Fruit fly (Drosophila melanogaster) whole organism, prepupa: ENCODE data around the gene CG33923.

Source experiments
- CG10631 ChIP-seq: fragments of 200-800 bp; sonication (Bioruptor generic); optimal IDR thresholded peaks from 2 replicates; lab custom pipeline; 2016; ENCODE audit warnings: missing biosample characterization, missing genetic modification characterization
- CG10669 ChIP-seq: fragments of 200-800 bp; sonication (Bioruptor generic); optimal IDR thresholded peaks from 3 replicates; lab custom pipeline; 2018; ENCODE audit warnings: missing biosample characterization, mild to moderate bottlenecking, missing genetic modification characterization, moderate library complexity
- CG11902 ChIP-seq: fragments of 200-800 bp; sonication (Bioruptor generic); optimal IDR thresholded peaks from 3 replicates; lab custom pipeline; 2016; ENCODE audit warnings: missing biosample characterization, missing genetic modification characterization
- CG16779 ChIP-seq: fragments of 200-800 bp; sonication (Bioruptor generic); optimal IDR thresholded peaks from 3 replicates; lab custom pipeline; 2017; ENCODE audit warnings: missing biosample characterization, mild to moderate bottlenecking, missing genetic modification characterization
- CG3032 ChIP-seq: fragments of 200-800 bp; optimal IDR thresholded peaks from 2 replicates; lab custom pipeline; 2019; ENCODE audit warnings: missing biosample characterization, mild to moderate bottlenecking, missing genetic modification characterization, moderate library complexity
- CG31627 ChIP-seq: fragments of 200-800 bp; sonication (Bioruptor generic); optimal IDR thresholded peaks from 3 replicates; lab custom pipeline; 2016; ENCODE audit warnings: missing biosample characterization, missing genetic modification characterization
- CG34406 ChIP-seq: fragments of 200-800 bp; sonication (Bioruptor generic); optimal IDR thresholded peaks from 3 replicates; lab custom pipeline; 2016; ENCODE audit warnings: missing biosample characterization, missing genetic modification characterization
- CG4318 ChIP-seq: fragments of 200-800 bp; sonication (Bioruptor generic); optimal IDR thresholded peaks from 3 replicates; lab custom pipeline; 2017; ENCODE audit warnings: missing biosample characterization, mild to moderate bottlenecking, missing genetic modification characterization
- CG6163 ChIP-seq: fragments of 200-800 bp; sonication (Bioruptor generic); IDR thresholded peaks from 3 replicates; pipeline ENCODE4 v1.3.6; 2022; ENCODE audit warnings: missing biosample characterization, missing genetic modification characterization
- CG6276 ChIP-seq: fragments of 200-800 bp; sonication (Bioruptor generic); optimal IDR thresholded peaks from 2 replicates; lab custom pipeline; 2017; ENCODE audit warnings: missing biosample characterization, mild to moderate bottlenecking, missing genetic modification characterization
- CG6792 ChIP-seq: fragments of 200-800 bp; sonication (Bioruptor generic); optimal IDR thresholded peaks from 3 replicates; lab custom pipeline; 2016; ENCODE audit warnings: missing biosample characterization, missing genetic modification characterization
- CG6808 ChIP-seq: fragments of 200-800 bp; sonication (Bioruptor generic); optimal IDR thresholded peaks from 3 replicates; lab custom pipeline; 2017; ENCODE audit warnings: missing biosample characterization, missing genetic modification characterization, mild to moderate bottlenecking, moderate library complexity, missing genetic modification reagents
- CG7368 ChIP-seq: fragments of 200-800 bp; sonication (Bioruptor generic); optimal IDR thresholded peaks from 3 replicates; lab custom pipeline; 2016; ENCODE audit warnings: missing biosample characterization, missing genetic modification characterization
- CG8319 ChIP-seq: fragments of 200-800 bp; sonication (Bioruptor generic); optimal IDR thresholded peaks from 3 replicates; lab custom pipeline; 2016; ENCODE audit warnings: missing biosample characterization, missing genetic modification characterization
- CG8632 ChIP-seq: fragments of 200-800 bp; sonication (Bioruptor generic); optimal IDR thresholded peaks from 3 replicates; lab custom pipeline; 2016; ENCODE audit warnings: missing biosample characterization, missing genetic modification characterization
- CG9139 ChIP-seq: fragments of 200-800 bp; sonication (Bioruptor generic); optimal IDR thresholded peaks from 3 replicates; lab custom pipeline; 2017; ENCODE audit warnings: missing biosample characterization, mild to moderate bottlenecking, missing genetic modification characterization
- Eip78C ChIP-seq: fragments of 200-800 bp; sonication (Bioruptor generic); peaks from one replicate; lab custom pipeline; 2016; ENCODE audit warnings: missing biosample characterization, missing genetic modification characterization
- Eip93F ChIP-seq: fragments of 200-800 bp; sonication (Bioruptor generic); optimal IDR thresholded peaks from 2 replicates; lab custom pipeline; 2016; ENCODE audit warnings: missing biosample characterization, mild to moderate bottlenecking, missing genetic modification characterization
- Gug ChIP-seq: fragments of 200-800 bp; sonication (Bioruptor generic); IDR thresholded peaks from 2 replicates; pipeline ENCODE4 v1.3.6; 2022; ENCODE audit warnings: missing biosample characterization, missing genetic modification characterization
- Hr38 ChIP-seq: sonication (Bioruptor generic); optimal IDR thresholded peaks from 2 replicates; lab custom pipeline; 2016; ENCODE audit warnings: missing biosample characterization, missing genetic modification characterization
- Hr39 ChIP-seq: fragments of 200-800 bp; sonication (Bioruptor generic); optimal IDR thresholded peaks from 2 replicates; lab custom pipeline; 2016; ENCODE audit warnings: missing biosample characterization, missing genetic modification characterization
- Hr4 ChIP-seq: fragments of 200-800 bp; sonication (Bioruptor generic); optimal IDR thresholded peaks from 3 replicates; lab custom pipeline; 2016; ENCODE audit warnings: missing biosample characterization, missing genetic modification characterization
- Met ChIP-seq: fragments of 200-800 bp; sonication (Bioruptor generic); optimal IDR thresholded peaks from 3 replicates; lab custom pipeline; 2016; ENCODE audit warnings: missing biosample characterization, missing genetic modification characterization
- OdsH ChIP-seq: fragments of 200-800 bp; sonication (Bioruptor generic); optimal IDR thresholded peaks from 3 replicates; lab custom pipeline; 2016; ENCODE audit warnings: missing biosample characterization, missing genetic modification characterization
- Sox102F ChIP-seq: fragments of 200-800 bp; sonication (Bioruptor generic); optimal IDR thresholded peaks from 2 replicates; lab custom pipeline; 2016; ENCODE audit warnings: missing biosample characterization, mild to moderate bottlenecking, missing genetic modification characterization
- Sox15 ChIP-seq: fragments of 200-800 bp; sonication (Bioruptor generic); optimal IDR thresholded peaks from 3 replicates; lab custom pipeline; 2016; ENCODE audit warnings: missing biosample characterization, missing genetic modification characterization
- achi ChIP-seq: fragments of 200-800 bp; sonication (Bioruptor generic); optimal IDR thresholded peaks from 3 replicates; lab custom pipeline; 2016; ENCODE audit warnings: missing biosample characterization, missing genetic modification characterization
- acj6 ChIP-seq: fragments of 200-800 bp; sonication (Bioruptor generic); optimal IDR thresholded peaks from 3 replicates; lab custom pipeline; 2016; ENCODE audit warnings: missing biosample characterization, missing genetic modification characterization
- cyc ChIP-seq: fragments of 200-800 bp; sonication (Bioruptor generic); optimal IDR thresholded peaks from 3 replicates; lab custom pipeline; 2016; ENCODE audit warnings: missing biosample characterization, missing genetic modification characterization
- dac ChIP-seq: fragments of 200-800 bp; sonication (Bioruptor generic); optimal IDR thresholded peaks from 2 replicates; lab custom pipeline; 2017; ENCODE audit warnings: missing biosample characterization, mild to moderate bottlenecking, missing genetic modification characterization
- dsx ChIP-seq: fragments of 200-800 bp; optimal IDR thresholded peaks from 3 replicates; lab custom pipeline; 2019; ENCODE audit warnings: missing biosample characterization, mild to moderate bottlenecking, missing genetic modification characterization, moderate library complexity; ENCODE audit not compliant: poor library complexity, severe bottlenecking
- esn ChIP-seq: fragments of 200-800 bp; sonication (Bioruptor generic); optimal IDR thresholded peaks from 2 replicates; lab custom pipeline; 2016; ENCODE audit warnings: missing biosample characterization, mild to moderate bottlenecking, missing genetic modification characterization, moderate library complexity
- fd59A ChIP-seq: fragments of 200-800 bp; sonication (Bioruptor generic); optimal IDR thresholded peaks from 2 replicates; lab custom pipeline; 2017; ENCODE audit warnings: missing biosample characterization, mild to moderate bottlenecking, missing genetic modification characterization, missing genetic modification reagents
- fkh ChIP-seq: fragments of 200-800 bp; sonication (Bioruptor generic); optimal IDR thresholded peaks from 3 replicates; lab custom pipeline; 2017; ENCODE audit warnings: missing biosample characterization, mild to moderate bottlenecking, missing genetic modification characterization, moderate library complexity
- net ChIP-seq: fragments of 200-800 bp; sonication (Bioruptor generic); optimal IDR thresholded peaks from 3 replicates; lab custom pipeline; 2016; ENCODE audit warnings: missing biosample characterization, missing genetic modification characterization
- pdm3 ChIP-seq: fragments of 200-800 bp; sonication (Bioruptor generic); optimal IDR thresholded peaks from 3 replicates; lab custom pipeline; 2016; ENCODE audit warnings: missing biosample characterization, missing genetic modification characterization
- spab ChIP-seq: fragments of 200-800 bp; sonication (Bioruptor generic); optimal IDR thresholded peaks from 2 replicates; lab custom pipeline; 2017; ENCODE audit warnings: missing biosample characterization, mild to moderate bottlenecking, missing genetic modification characterization, missing genetic modification reagents
- ss ChIP-seq, 2 experiments: fragments of 200-800 bp; sonication (Bioruptor generic); optimal IDR thresholded peaks; 2 replicates in 1 of 2; 3 replicates in 1 of 2; lab custom pipeline; 2017 to 2018; ENCODE audit warnings: mild to moderate bottlenecking in 2 of 2, missing biosample characterization in 2 of 2, missing genetic modification characterization in 2 of 2, moderate library complexity in 1 of 2
- svp ChIP-seq: fragments of 200-800 bp; sonication (Bioruptor generic); peaks from one replicate; lab custom pipeline; 2016; ENCODE audit warnings: missing biosample characterization, missing genetic modification characterization
- vri ChIP-seq: fragments of 200-800 bp; sonication (Bioruptor generic); optimal IDR thresholded peaks from 3 replicates; lab custom pipeline; 2016; ENCODE audit warnings: missing biosample characterization, mild to moderate bottlenecking, missing genetic modification characterization

The CG33923 gene

dm6 chr2L:1355824-1356223 lies 13.9 kb upstream of the CG33923 start, which contains the start of gene CG5565:
CG5565 (minus strand) TSS chr2L:1355924.
- TF ChIP-seq cyc (GFP tag; lab: Kevin White, UChicago) (no peak), Met (GFP tag; lab: Kevin White, UChicago) (no peak), Sox102F (no peak), Eip78C (GFP tag; lab: Kevin White, UChicago) (no peak), CG10669 (GFP tag; lab: Kevin White, UChicago) (no peak)
- TF ChIP-seq, all 60 proteins: peak for 0

dm6 chr2L:1354819-1355218 lies 12.9 kb upstream of the CG33923 start, which contains the start of gene CG31924:
CG31924 (minus strand) TSS chr2L:1354919.
- no peak for TF ChIP-seq achi (GFP tag; lab: Kevin White, UChicago)
- no peak for TF ChIP-seq CG8319
- no peak for TF ChIP-seq fkh (GFP tag; lab: Kevin White, UChicago)
- TF ChIP-seq CG4318 (GFP tag; lab: Kevin White, UChicago) = no peak
- TF ChIP-seq Gug (GFP tag; lab: Robert Waterston, UW) = no peak
- TF ChIP-seq net = no peak
- no peak for TF ChIP-seq CG11902
- no peak for TF ChIP-seq ss (GFP tag; optimal IDR thresholded peaks at IDR 0.05; lab: Kevin White, UChicago)
- no peak for TF ChIP-seq svp (GFP tag; lab: Kevin White, UChicago)
- TF ChIP-seq CG6163 (GFP tag; lab: Robert Waterston, UW) = no peak
- TF ChIP-seq CG10669 (GFP tag; lab: Kevin White, UChicago) = no peak
- TF ChIP-seq CG34406 = no peak
- no peak for TF ChIP-seq Eip93F
- TF ChIP-seq vri (GFP tag; lab: Kevin White, UChicago) = no peak
- TF ChIP-seq dac (GFP tag; lab: Kevin White, UChicago) = no peak
- TF ChIP-seq CG10631 (GFP tag; lab: Kevin White, UChicago) = no peak
- no peak for TF ChIP-seq Sox15 (GFP tag; lab: Kevin White, UChicago)
- no peak for TF ChIP-seq Eip78C (GFP tag; lab: Kevin White, UChicago)
- no peak for TF ChIP-seq spab (GFP tag; lab: Kevin White, UChicago)
- no peak for TF ChIP-seq CG6808 (GFP tag; lab: Kevin White, UChicago)

dm6 chr2L:1354009-1354408 lies 12.1 kb upstream of the CG33923 start, which contains the start of gene CG5561:
CG5561 (minus strand) TSS chr2L:1354109.
- TF ChIP-seq Hr4 (GFP tag; lab: Kevin White, UChicago) (no peak), fd59A (no peak), Hr39 (GFP tag; lab: Kevin White, UChicago) (no peak), CG7368 (no peak), CG11902 (no peak), CG8632 (GFP tag; lab: Kevin White, UChicago) (no peak), OdsH (no peak), CG31627 (GFP tag; lab: Kevin White, UChicago) (no peak), esn (no peak), CG8319 (no peak), dsx (no peak), CG16779 (tag; lab: Kevin White, UChicago) (no peak), CG4318 (GFP tag; lab: Kevin White, UChicago) (no peak)

- TF ChIP-seq acj6 (GFP tag; lab: Kevin White, UChicago) = no peak
- no peak for TF ChIP-seq CG34406
- TF ChIP-seq Hr38 (GFP tag; lab: Kevin White, UChicago) = no peak
- TF ChIP-seq CG10669 (GFP tag; lab: Kevin White, UChicago) = no peak
- no peak for TF ChIP-seq Hr4 (GFP tag; lab: Kevin White, UChicago)
- TF ChIP-seq CG6808 (GFP tag; lab: Kevin White, UChicago) = no peak
- TF ChIP-seq Eip93F = no peak
- no peak for TF ChIP-seq CG6276
- TF ChIP-seq CG8632 (GFP tag; lab: Kevin White, UChicago) = no peak
- no peak for TF ChIP-seq CG6792 (GFP tag; lab: Kevin White, UChicago)
- no peak for TF ChIP-seq CG9139
- TF ChIP-seq CG16779 (tag; lab: Kevin White, UChicago) = no peak
- TF ChIP-seq Sox15 (GFP tag; lab: Kevin White, UChicago) = no peak
- no peak for TF ChIP-seq OdsH
- TF ChIP-seq CG3032 (tag; lab: Kevin White, UChicago) = no peak
- TF ChIP-seq fd59A = no peak
- no peak for TF ChIP-seq pdm3
- no peak for TF ChIP-seq CG4318 (GFP tag; lab: Kevin White, UChicago)
Observed at dm6 chr2L:1352768-1353167, 10.9 kb upstream of the CG33923 start, which contains the start of gene CG5556. CG5556 (minus strand) TSS chr2L:1352868.
